Worm (Caenorhabditis elegans) whole organism, mixed stage, embryonic: ENCODE results near the gene lmtr-5.

ENCODE experiments used
- cnd-1 ChIP-seq: fragments of 200-800 bp; sonication (Bioruptor generic); optimal IDR thresholded peaks from 2 replicates; lab custom pipeline; 2018; ENCODE audit warnings: mild to moderate bottlenecking, missing genetic modification characterization, missing compliant biosample characterization
- elt-3 ChIP-seq: fragments of 150-350 bp; optimal IDR thresholded peaks from 2 replicates; lab custom pipeline; 2014; ENCODE audit warnings: missing biosample characterization, missing genetic modification characterization
- nhr-28 ChIP-seq: fragments of 150-350 bp; optimal IDR thresholded peaks from 2 replicates; lab custom pipeline; 2014; ENCODE audit warnings: missing biosample characterization, missing genetic modification characterization
- snpc-4 ChIP-seq: fragments of 150-350 bp; optimal IDR thresholded peaks from 2 replicates; lab custom pipeline; 2014; ENCODE audit warnings: missing biosample characterization, missing genetic modification characterization
- unc-39 ChIP-seq: fragments of 150-350 bp; optimal IDR thresholded peaks from 2 replicates; lab custom pipeline; 2014; ENCODE audit warnings: missing biosample characterization, missing genetic modification characterization

- TF ChIP-seq snpc-4 (no peak), nhr-28 (tag; lab: Kevin White, UChicago) (no peak), elt-3 (tag; lab: Kevin White, UChicago) (no peak), unc-39 (tag; lab: Kevin White, UChicago) (no peak), cnd-1 (tag; lab: Kevin White, UChicago) (no peak)
These were observed 28.5 kb upstream of the lmtr-5 start, which contains the start of gene C44B11.1 for ce11 chrIII:3154968-3155367.
